Worm (Caenorhabditis elegans) whole organism, L4 larva: Measurements from ENCODE around the gene pqn-8.
A peak's percentile ranks its signal among the peaks of the same experiment; 100 is the strongest.

Source experiments
- D1046.2 ChIP-seq: fragments of 200-800 bp; sonication (Bioruptor generic); IDR thresholded peaks from 2 replicates; pipeline ENCODE4 v1.3.6; 2022; ENCODE audit warnings: missing genetic modification characterization, missing compliant biosample characterization
- F26F4.8 ChIP-seq: fragments of 200-800 bp; sonication (Bioruptor generic); conservative IDR thresholded peaks from 2 replicates; pipeline ENCODE4 v1.3.6; 2022; ENCODE audit warnings: missing genetic modification characterization, missing compliant biosample characterization
- Y48G9A.11 ChIP-seq: fragments of 200-800 bp; sonication (Bioruptor generic); IDR thresholded peaks from 2 replicates; pipeline ENCODE4 v1.3.6; 2022; ENCODE audit warnings: missing genetic modification reagents, missing genetic modification characterization, missing compliant biosample characterization
- Y5F2A.4 ChIP-seq: fragments of 200-800 bp; sonication (Bioruptor generic); optimal IDR thresholded peaks from 2 replicates; lab custom pipeline; 2018; ENCODE audit warnings: mild to moderate bottlenecking, missing genetic modification characterization, missing compliant biosample characterization
- Y75B8A.6 ChIP-seq: fragments of 200-800 bp; sonication (Bioruptor generic); IDR thresholded peaks from 2 replicates; pipeline ENCODE4 v1.3.6; 2022; ENCODE audit warnings: missing genetic modification reagents, missing genetic modification characterization, missing compliant biosample characterization
- ZK337.2 ChIP-seq: fragments of 200-800 bp; sonication (Bioruptor generic); IDR thresholded peaks from 2 replicates; pipeline ENCODE4 v1.3.6; 2022; ENCODE audit warnings: missing genetic modification reagents, missing genetic modification characterization, missing compliant biosample characterization
- ZK546.5 ChIP-seq, 2 experiments: sonication (generic microtip); optimal IDR thresholded peaks; 2 replicates each; lab custom pipeline; 2017; ENCODE audit warnings: missing biosample characterization in 2 of 2, missing genetic modification characterization in 2 of 2
- ceh-62 ChIP-seq: sonication (generic microtip); optimal IDR thresholded peaks from 2 replicates; lab custom pipeline; 2017; ENCODE audit warnings: missing biosample characterization, missing genetic modification characterization
- ceh-82 ChIP-seq: sonication (generic microtip); optimal IDR thresholded peaks from 2 replicates; lab custom pipeline; 2017; ENCODE audit warnings: missing biosample characterization, missing genetic modification characterization
- ces-1 ChIP-seq: fragments of 150-350 bp; sonication (generic microtip); optimal IDR thresholded peaks from 4 replicates; lab custom pipeline; 2014; ENCODE audit warnings: missing biosample characterization, missing genetic modification reagents, missing genetic modification characterization
- ctbp-1 ChIP-seq: fragments of 200-800 bp; sonication (Bioruptor generic); IDR thresholded peaks from 2 replicates; pipeline ENCODE4 v1.3.6; 2022; ENCODE audit warnings: missing genetic modification reagents, missing genetic modification characterization, missing compliant biosample characterization
- dmd-8 ChIP-seq: fragments of 200-800 bp; sonication (Bioruptor generic); IDR thresholded peaks from 2 replicates; pipeline ENCODE4 v1.3.6; 2022; ENCODE audit warnings: missing genetic modification characterization, missing compliant biosample characterization
- dve-1 ChIP-seq: sonication (generic microtip); optimal IDR thresholded peaks from 2 replicates; lab custom pipeline; 2017; ENCODE audit warnings: antibody characterized with exemption, mild to moderate bottlenecking, missing genetic modification characterization, missing compliant biosample characterization; ENCODE audit not compliant: insufficient read depth
- egl-27 ChIP-seq: sonication (generic microtip); optimal IDR thresholded peaks from 3 replicates; lab custom pipeline; 2017; ENCODE audit warnings: missing biosample characterization, missing genetic modification reagents, missing genetic modification characterization
- fkh-10 ChIP-seq: fragments of 150-350 bp; optimal IDR thresholded peaks from 2 replicates; lab custom pipeline; 2014; ENCODE audit warnings: missing biosample characterization, missing genetic modification reagents, missing genetic modification characterization
- gei-8 ChIP-seq: fragments of 200-800 bp; sonication (Bioruptor generic); optimal IDR thresholded peaks from 2 replicates; lab custom pipeline; 2018; ENCODE audit warnings: mild to moderate bottlenecking, missing genetic modification characterization, missing compliant biosample characterization
- hif-1 ChIP-seq, 2 experiments: sonication (generic microtip); optimal IDR thresholded peaks; 2 replicates each; lab custom pipeline; 2016 to 2017; ENCODE audit warnings: missing compliant biosample characterization in 2 of 2, missing genetic modification characterization in 2 of 2, missing genetic modification reagents in 2 of 2, missing genotype in 2 of 2, mild to moderate bottlenecking in 1 of 2
- hlh-11 ChIP-seq: fragments of 200-800 bp; sonication (Bioruptor generic); optimal IDR thresholded peaks from 2 replicates; lab custom pipeline; 2018; ENCODE audit warnings: mild to moderate bottlenecking, missing genetic modification characterization, missing compliant biosample characterization
- lim-7 ChIP-seq: fragments of 200-800 bp; sonication (Bioruptor generic); IDR thresholded peaks from 2 replicates; pipeline ENCODE4 v1.3.6; 2022; ENCODE audit warnings: missing genetic modification characterization, missing compliant biosample characterization
- lin-29 ChIP-seq: fragments of 200-800 bp; sonication (Bioruptor generic); IDR thresholded peaks from 2 replicates; pipeline ENCODE4 v1.3.6; 2022; ENCODE audit warnings: missing genetic modification reagents, missing genetic modification characterization, missing compliant biosample characterization
- mes-2 ChIP-seq: sonication (generic microtip); optimal IDR thresholded peaks from 2 replicates; lab custom pipeline; 2016; ENCODE audit warnings: missing genotype, mild to moderate bottlenecking, missing genetic modification characterization, missing compliant biosample characterization; ENCODE audit not compliant: poor library complexity, severe bottlenecking
- mxl-2 ChIP-seq: fragments of 200-800 bp; sonication (Bioruptor generic); conservative IDR thresholded peaks from 2 replicates; pipeline ENCODE4 v1.3.6; 2022; ENCODE audit warnings: missing genetic modification reagents, missing genetic modification characterization, missing compliant biosample characterization
- mxl-3 ChIP-seq: fragments of 200-800 bp; sonication (Bioruptor generic); optimal IDR thresholded peaks from 2 replicates; lab custom pipeline; 2018; ENCODE audit warnings: mild to moderate bottlenecking, missing genetic modification characterization, missing compliant biosample characterization
- nhr-11 ChIP-seq: fragments of 150-350 bp; optimal IDR thresholded peaks from 2 replicates; lab custom pipeline; 2014; ENCODE audit warnings: missing biosample characterization, missing genetic modification characterization
- nhr-237 ChIP-seq: sonication (generic microtip); optimal IDR thresholded peaks from 2 replicates; lab custom pipeline; 2017; ENCODE audit warnings: missing biosample characterization, missing genetic modification characterization
- nhr-25 ChIP-seq: sonication (generic microtip); optimal IDR thresholded peaks from 2 replicates; lab custom pipeline; 2017; ENCODE audit warnings: missing genetic modification characterization, mild to moderate bottlenecking, missing compliant biosample characterization, antibody characterized with exemption, moderate library complexity, borderline replicate concordance; ENCODE audit not compliant: insufficient read depth
- nhr-28 ChIP-seq: fragments of 150-350 bp; optimal IDR thresholded peaks from 2 replicates; lab custom pipeline; 2014; ENCODE audit warnings: missing biosample characterization, missing genetic modification characterization
- nhr-41 ChIP-seq: fragments of 200-800 bp; sonication (Bioruptor generic); IDR thresholded peaks from 2 replicates; pipeline ENCODE4 v1.3.6; 2022; ENCODE audit warnings: missing genetic modification reagents, missing genetic modification characterization, missing compliant biosample characterization
- nhr-42 ChIP-seq: fragments of 200-800 bp; sonication (Bioruptor generic); IDR thresholded peaks from 2 replicates; pipeline ENCODE4 v1.3.6; 2022; ENCODE audit warnings: missing genetic modification characterization, missing compliant biosample characterization
- nhr-48 ChIP-seq: sonication (generic microtip); optimal IDR thresholded peaks from 2 replicates; lab custom pipeline; 2016; ENCODE audit warnings: mild to moderate bottlenecking, missing genetic modification characterization, missing compliant biosample characterization
- nhr-6 ChIP-seq: fragments of 150-350 bp; optimal IDR thresholded peaks from 2 replicates; lab custom pipeline; 2014; ENCODE audit warnings: missing biosample characterization, missing genetic modification characterization
- pha-4 ChIP-seq, 2 experiments: fragments of 150-350 bp in 1 of 2; fragments of 200-800 bp in 1 of 2; sonication (Bioruptor generic) in 1 of 2; IDR thresholded peaks in 1 of 2; optimal IDR thresholded peaks in 1 of 2; 2 replicates each; pipeline versions ENCODE4 v1.3.6 to Lab custom; 2014 to 2022; ENCODE audit warnings: missing genetic modification characterization in 2 of 2, missing genetic modification reagents in 2 of 2, missing biosample characterization in 1 of 2, missing compliant biosample characterization in 1 of 2
- php-3 ChIP-seq: fragments of 200-800 bp; sonication (Bioruptor generic); IDR thresholded peaks from 2 replicates; pipeline ENCODE4 v1.3.6; 2022; ENCODE audit warnings: missing genetic modification reagents, missing genetic modification characterization, missing compliant biosample characterization
- pqm-1 ChIP-seq: sonication (generic microtip); optimal IDR thresholded peaks from 2 replicates; lab custom pipeline; 2017; ENCODE audit warnings: missing biosample characterization, missing genetic modification characterization
- rbr-2 ChIP-seq: sonication (generic microtip); optimal IDR thresholded peaks from 2 replicates; lab custom pipeline; 2016; ENCODE audit warnings: missing genotype, missing genetic modification characterization, missing compliant biosample characterization
- skn-1 ChIP-seq: fragments of 150-350 bp; optimal IDR thresholded peaks from 2 replicates; lab custom pipeline; 2014; ENCODE audit warnings: missing biosample characterization, missing genetic modification characterization
- snpc-4 ChIP-seq: fragments of 150-350 bp; optimal IDR thresholded peaks from 2 replicates; lab custom pipeline; 2014; ENCODE audit warnings: missing biosample characterization, missing genetic modification characterization
- spr-3 ChIP-seq: fragments of 200-800 bp; sonication (Bioruptor generic); optimal IDR thresholded peaks from 2 replicates; lab custom pipeline; 2018; ENCODE audit warnings: mild to moderate bottlenecking, missing genetic modification characterization, missing compliant biosample characterization
- tag-97 ChIP-seq: fragments of 200-800 bp; sonication (Bioruptor generic); IDR thresholded peaks from 2 replicates; pipeline ENCODE4 v1.3.6; 2022; ENCODE audit warnings: missing genetic modification characterization, missing compliant biosample characterization
- unc-39 ChIP-seq: sonication (generic microtip); optimal IDR thresholded peaks from 2 replicates; lab custom pipeline; 2017; ENCODE audit warnings: missing biosample characterization, missing genetic modification characterization
- zip-11 ChIP-seq: fragments of 200-800 bp; sonication (Bioruptor generic); IDR thresholded peaks from 2 replicates; pipeline ENCODE4 v1.3.6; 2022; ENCODE audit warnings: missing genetic modification characterization, missing compliant biosample characterization
- ztf-7 ChIP-seq: fragments of 150-350 bp; optimal IDR thresholded peaks from 2 replicates; lab custom pipeline; 2014; ENCODE audit warnings: missing biosample characterization, missing genetic modification characterization

Gene pqn-8

ce11 chrIII:9956665-9957401 is 41.0 kb downstream of the pqn-8 start, which contains the start of gene alx-1 (continued):
- TF ChIP-seq hif-1 (tag; optimal IDR thresholded peaks at IDR 0.05; lab: Kevin White, UChicago) (no peak), pqm-1 (tag; lab: Kevin White, UChicago) (peak; percentile 62), nhr-6 (tag; lab: Kevin White, UChicago) (peak; percentile 35), nhr-48 (tag; lab: Kevin White, UChicago) (no peak), nhr-42 (GFP tag; lab: Robert Waterston, UW) (no peak), dve-1 (tag; lab: Kevin White, UChicago) (peak; percentile 31), dmd-8 (GFP tag; lab: Robert Waterston, UW) (no peak), spr-3 (GFP tag; lab: Kevin White, UChicago) (no peak), egl-27 (tag; lab: Kevin White, UChicago) (no peak), hlh-11 (tag; lab: Kevin White, UChicago) (peak; percentile 23), skn-1 (tag; lab: Kevin White, UChicago) (no peak), ZK337.2 (GFP tag; lab: Robert Waterston, UW) (no peak), ztf-7 (no peak), nhr-11 (tag; lab: Kevin White, UChicago) (no peak), Y5F2A.4 (GFP tag; lab: Kevin White, UChicago) (no peak), ctbp-1 (GFP tag; lab: Robert Waterston, UW) (no peak), rbr-2 (tag; lab: Kevin White, UChicago) (no peak), tag-97 (no peak), Y48G9A.11 (no peak), D1046.2 (GFP tag; lab: Robert Waterston, UW) (no peak), ceh-62 (tag; lab: Kevin White, UChicago) (no peak), snpc-4 (tag; lab: Kevin White, UChicago) (no peak), fkh-10 (no peak), mxl-2 (GFP tag; lab: Robert Waterston, UW) (no peak), mes-2 (tag; lab: Kevin White, UChicago) (peak; percentile 49), nhr-25 (tag; lab: Kevin White, UChicago) (no peak), F26F4.8 (GFP tag; lab: Robert Waterston, UW) (no peak), php-3 (no peak), ceh-82 (tag; lab: Kevin White, UChicago) (no peak), Y75B8A.6 (GFP tag; lab: Robert Waterston, UW) (no peak), gei-8 (GFP tag; lab: Kevin White, UChicago) (no peak), nhr-237 (tag; lab: Kevin White, UChicago) (no peak), unc-39 (tag; lab: Kevin White, UChicago) (no peak), lin-29 (GFP tag; lab: Robert Waterston, UW) (no peak), ces-1 (GFP tag; lab: Kevin White, UChicago) (no peak), nhr-41 (GFP tag; lab: Robert Waterston, UW) (no peak), pha-4 (GFP tag; IDR thresholded peaks at IDR 0.05; lab: Robert Waterston, UW) (no peak), pha-4 (tag; optimal IDR thresholded peaks at IDR 0.05; lab: Kevin White, UChicago) (no peak), zip-11 (GFP tag; lab: Robert Waterston, UW) (no peak), mxl-3 (GFP tag; lab: Kevin White, UChicago) (peak; percentile 58), lim-7 (GFP tag; lab: Robert Waterston, UW) (no peak), ZK546.5 (tag; optimal IDR thresholded peaks at IDR 0.05; lab: Kevin White, UChicago) (no peak), nhr-28 (tag; lab: Kevin White, UChicago) (peak; percentile 14)
- TF ChIP-seq, all 104 proteins: peak for 12
